Fruit fly (Drosophila melanogaster) whole organism, adult: ENCODE results near the gene CG18662.
A peak's percentile ranks its signal among the peaks of the same experiment; 100 is the strongest.

Experiments
- CG14711 ChIP-seq: fragments of 200-800 bp; sonication (Bioruptor generic); optimal IDR thresholded peaks from 2 replicates; lab custom pipeline; 2018; ENCODE audit warnings: missing biosample characterization, mild to moderate bottlenecking, missing genetic modification characterization, moderate library complexity
- CG7045 ChIP-seq: fragments of 200-800 bp; sonication (Bioruptor generic); optimal IDR thresholded peaks from 2 replicates; lab custom pipeline; 2017; ENCODE audit warnings: missing biosample characterization, mild to moderate bottlenecking, missing genetic modification characterization
- Crg-1 ChIP-seq: fragments of 200-800 bp; sonication (Bioruptor generic); optimal IDR thresholded peaks from 2 replicates; lab custom pipeline; 2016; ENCODE audit warnings: missing biosample characterization, missing genetic modification characterization
- Mnt ChIP-seq: fragments of 200-800 bp; sonication (Bioruptor generic); optimal IDR thresholded peaks from 2 replicates; lab custom pipeline; 2016; ENCODE audit warnings: missing biosample characterization, mild to moderate bottlenecking, missing genetic modification characterization
- bab1 ChIP-seq: fragments of 200-800 bp; sonication (Bioruptor generic); optimal IDR thresholded peaks from 3 replicates; lab custom pipeline; 2019; ENCODE audit warnings: missing biosample characterization, mild to moderate bottlenecking, missing genetic modification characterization, moderate library complexity
- kay ChIP-seq: fragments of 200-800 bp; sonication (Bioruptor generic); peaks from one replicate; lab custom pipeline; 2016; ENCODE audit warnings: missing biosample characterization, missing genetic modification characterization, borderline replicate concordance
- ovo ChIP-seq: fragments of 200-800 bp; sonication (Bioruptor generic); optimal IDR thresholded peaks from 2 replicates; lab custom pipeline; 2016; ENCODE audit warnings: missing biosample characterization, missing genetic modification characterization
- pad ChIP-seq: fragments of 200-800 bp; sonication (Bioruptor generic); optimal IDR thresholded peaks from 3 replicates; lab custom pipeline; 2017; ENCODE audit warnings: missing biosample characterization, missing genetic modification characterization, mild to moderate bottlenecking, moderate library complexity, missing genetic modification reagents
- toe ChIP-seq: fragments of 200-800 bp; sonication (Bioruptor generic); optimal IDR thresholded peaks from 2 replicates; lab custom pipeline; 2016; ENCODE audit warnings: missing biosample characterization, missing genetic modification characterization

- TF ChIP-seq Mnt (peak; percentile 29), pad (GFP tag; lab: Kevin White, UChicago) (no peak), toe (GFP tag; lab: Kevin White, UChicago) (peak; percentile 8), bab1 (GFP tag; lab: Kevin White, UChicago) (no peak), CG14711 (tag; lab: Kevin White, UChicago) (peak; percentile 31), kay (GFP tag; lab: Kevin White, UChicago) (peak; percentile 96), ovo (GFP tag; lab: Kevin White, UChicago) (no peak), CG7045 (peak; percentile 31), Crg-1 (GFP tag; lab: Kevin White, UChicago) (no peak)
These were observed 38.6 kb upstream of the CG18662 start, which contains the start of gene Argl for dm6 chr2L:8941736-8942337.
